Fruit fly (Drosophila melanogaster): ENCODE data around the gene CG9021.

- TF ChIP-seq Pif1B (GFP tag; optimal IDR thresholded peaks at IDR 0.05): peak; percentile 70
- peak; percentile 71 for TF ChIP-seq EcR (GFP tag; optimal IDR thresholded peaks at IDR 0.05)
- TF ChIP-seq CG17806 (tag; optimal IDR thresholded peaks at IDR 0.05): peak; percentile 35
- peak; percentile 78; the same call in 1 of the 3 replicates for TF ChIP-seq CG4496 (GFP tag; IDR thresholded peaks at IDR 0.05)
- TF ChIP-seq CG8301 (tag; optimal IDR thresholded peaks at IDR 0.05): peak; percentile 35
- TF ChIP-seq D1 (tag; optimal IDR thresholded peaks at IDR 0.05): no peak
- TF ChIP-seq Ets98B (GFP tag; IDR thresholded peaks at IDR 0.05): peak; percentile 63
- no peak for TF ChIP-seq CG10348 (GFP tag; IDR thresholded peaks at IDR 0.05)
- peak; percentile 36 for TF ChIP-seq gl (tag; optimal IDR thresholded peaks at IDR 0.05)
- peak; percentile 66 for TF ChIP-seq Snoo (tag; optimal IDR thresholded peaks at IDR 0.05)
- peak; percentile 63 for TF ChIP-seq CG15710 (tag; optimal IDR thresholded peaks at IDR 0.05)
Observed at dm6 chr2L:5943229-5944078, 39.0 kb upstream of the CG9021 start, which contains the start of the genes Sfp26Ad and Gpdh1.
